Fruit fly (Drosophila melanogaster) whole organism, embryonic: Measurements from ENCODE around the gene CG17906.

Experiments
- Bteb2 ChIP-seq: fragments of 200-800 bp; sonication (Bioruptor generic); optimal IDR thresholded peaks from 2 replicates; lab custom pipeline; 2016; ENCODE audit warnings: missing biosample characterization, missing genetic modification characterization
- CG1024 ChIP-seq: fragments of 200-800 bp; sonication (Bioruptor generic); IDR thresholded peaks from 2 replicates; pipeline ENCODE4 v1.3.6; 2022; ENCODE audit warnings: missing biosample characterization, missing genetic modification characterization
- CG10267 ChIP-seq: fragments of 200-800 bp; sonication (Bioruptor generic); optimal IDR thresholded peaks from 2 replicates; lab custom pipeline; 2018; ENCODE audit warnings: missing biosample characterization, mild to moderate bottlenecking, missing genetic modification characterization, moderate library complexity
- CG13775 ChIP-seq: fragments of 200-800 bp; sonication (Bioruptor generic); optimal IDR thresholded peaks from 3 replicates; lab custom pipeline; 2017; ENCODE audit warnings: missing biosample characterization, mild to moderate bottlenecking, missing genetic modification characterization
- CG15269 ChIP-seq: fragments of 200-800 bp; sonication (Bioruptor generic); optimal IDR thresholded peaks from 2 replicates; lab custom pipeline; 2018; ENCODE audit warnings: missing biosample characterization, mild to moderate bottlenecking, missing genetic modification characterization, moderate library complexity
- CG15601 ChIP-seq: fragments of 200-800 bp; sonication (Bioruptor generic); optimal IDR thresholded peaks from 3 replicates; lab custom pipeline; 2019; ENCODE audit warnings: missing biosample characterization, mild to moderate bottlenecking, missing genetic modification characterization, moderate library complexity
- CG16815 ChIP-seq: fragments of 200-800 bp; sonication (Bioruptor generic); optimal IDR thresholded peaks from 3 replicates; lab custom pipeline; 2017; ENCODE audit warnings: missing biosample characterization, mild to moderate bottlenecking, missing genetic modification characterization
- CG17612 ChIP-seq: fragments of 200-800 bp; sonication (Bioruptor generic); IDR thresholded peaks from 2 replicates; pipeline ENCODE4 v1.3.6; 2022; ENCODE audit warnings: missing biosample characterization, missing genetic modification characterization
- CG18599 ChIP-seq: fragments of 200-800 bp; sonication (Bioruptor generic); optimal IDR thresholded peaks from 3 replicates; lab custom pipeline; 2017; ENCODE audit warnings: missing biosample characterization, missing genetic modification characterization, mild to moderate bottlenecking, moderate library complexity, missing genetic modification reagents
- CG2199 ChIP-seq: fragments of 200-800 bp; sonication (Bioruptor generic); IDR thresholded peaks from 3 replicates; pipeline ENCODE4 v1.3.6; 2022; ENCODE audit warnings: missing biosample characterization, missing genetic modification characterization
- CG5180 ChIP-seq: fragments of 200-800 bp; sonication (Bioruptor generic); optimal IDR thresholded peaks from 3 replicates; lab custom pipeline; 2017; ENCODE audit warnings: missing biosample characterization, missing genetic modification characterization, mild to moderate bottlenecking, moderate library complexity, missing genetic modification reagents
- CG7556 ChIP-seq: fragments of 200-800 bp; sonication (Bioruptor generic); optimal IDR thresholded peaks from 2 replicates; lab custom pipeline; 2017; ENCODE audit warnings: missing biosample characterization, mild to moderate bottlenecking, missing genetic modification characterization
- CG7963 ChIP-seq: fragments of 200-800 bp; sonication (Bioruptor generic); IDR thresholded peaks from 3 replicates; pipeline ENCODE4 v1.3.6; 2022; ENCODE audit warnings: missing biosample characterization, missing genetic modification characterization; ENCODE audit not compliant: partially characterized antibody
- CG8281 ChIP-seq: fragments of 200-800 bp; sonication (Bioruptor generic); optimal IDR thresholded peaks from 2 replicates; lab custom pipeline; 2018; ENCODE audit warnings: missing biosample characterization, mild to moderate bottlenecking, missing genetic modification characterization, moderate library complexity
- CG8290 ChIP-seq, 3 experiments: fragments of 200-800 bp; sonication (Bioruptor generic); optimal IDR thresholded peaks; 2 replicates each; lab custom pipeline; 2016 to 2019; ENCODE audit warnings: missing biosample characterization in 3 of 3, missing genetic modification characterization in 3 of 3, mild to moderate bottlenecking in 2 of 3, moderate library complexity in 1 of 3
- CG8478 ChIP-seq: fragments of >200 bp; optimal IDR thresholded peaks from 2 replicates; lab custom pipeline; 2018
- CG8765 ChIP-seq: fragments of 200-800 bp; sonication (Bioruptor generic); IDR thresholded peaks from 2 replicates; pipeline ENCODE4 v1.3.6; 2022; ENCODE audit warnings: missing biosample characterization, missing genetic modification characterization
- CHES-1-like ChIP-seq: fragments of 200-800 bp; sonication (Bioruptor generic); optimal IDR thresholded peaks from 2 replicates; lab custom pipeline; 2016; ENCODE audit warnings: missing biosample characterization, missing genetic modification characterization
- Chrac-16 ChIP-seq: fragments of 200-800 bp; sonication (Bioruptor generic); optimal IDR thresholded peaks from 3 replicates; lab custom pipeline; 2016; ENCODE audit warnings: missing biosample characterization, missing genetic modification characterization
- CoRest ChIP-seq: fragments of 200-800 bp; sonication (Bioruptor generic); optimal IDR thresholded peaks from 3 replicates; lab custom pipeline; 2018; ENCODE audit warnings: missing biosample characterization, mild to moderate bottlenecking, missing genetic modification characterization, moderate library complexity
- Deaf1 ChIP-seq: fragments of 200-800 bp; optimal IDR thresholded peaks from 3 replicates; lab custom pipeline; 2019; ENCODE audit warnings: missing biosample characterization, mild to moderate bottlenecking, missing genetic modification characterization, moderate library complexity
- Doc3 ChIP-seq: fragments of 200-800 bp; sonication (Bioruptor generic); IDR thresholded peaks from 3 replicates; pipeline ENCODE4 v1.3.6; 2022; ENCODE audit warnings: missing biosample characterization, missing genetic modification characterization; ENCODE audit not compliant: partially characterized antibody
- ERR ChIP-seq: fragments of 200-800 bp; sonication (Bioruptor generic); optimal IDR thresholded peaks from 2 replicates; lab custom pipeline; 2016; ENCODE audit warnings: missing biosample characterization, missing genetic modification characterization
- HLH3B ChIP-seq: fragments of 200-800 bp; sonication (Bioruptor generic); IDR thresholded peaks from 2 replicates; pipeline ENCODE4 v1.3.6; 2022; ENCODE audit warnings: missing biosample characterization, missing genetic modification characterization
- HLH4C ChIP-seq: fragments of 200-800 bp; sonication (Bioruptor generic); IDR thresholded peaks from 3 replicates; pipeline ENCODE4 v1.3.6; 2022; ENCODE audit warnings: missing biosample characterization, missing genetic modification characterization; ENCODE audit not compliant: partially characterized antibody
- Lim3 ChIP-seq: fragments of 200-800 bp; sonication (Bioruptor generic); IDR thresholded peaks from 2 replicates; pipeline ENCODE4 v1.3.6; 2022; ENCODE audit warnings: missing biosample characterization, missing genetic modification characterization
- Taf1 ChIP-seq: fragments of 200-800 bp; sonication (Bioruptor generic); IDR thresholded peaks from 2 replicates; pipeline ENCODE4 v1.3.6; 2022; ENCODE audit warnings: missing biosample characterization, missing genetic modification characterization
- abd-A ChIP-seq: fragments of 200-800 bp; sonication (Bioruptor generic); optimal IDR thresholded peaks from 3 replicates; lab custom pipeline; 2019; ENCODE audit warnings: missing biosample characterization, mild to moderate bottlenecking, missing genetic modification characterization, moderate library complexity
- ase ChIP-seq: fragments of 200-800 bp; sonication (Bioruptor generic); IDR thresholded peaks from 3 replicates; pipeline ENCODE4 v1.3.6; 2022; ENCODE audit warnings: missing biosample characterization, missing genetic modification characterization
- bbx ChIP-seq: fragments of 200-800 bp; sonication (Bioruptor generic); IDR thresholded peaks from 2 replicates; pipeline ENCODE4 v1.3.6; 2022; ENCODE audit warnings: missing biosample characterization, missing genetic modification characterization; ENCODE audit not compliant: partially characterized antibody
- caup ChIP-seq: fragments of 200-800 bp; sonication (Bioruptor generic); optimal IDR thresholded peaks from 3 replicates; lab custom pipeline; 2017; ENCODE audit warnings: missing biosample characterization, mild to moderate bottlenecking, missing genetic modification characterization, moderate library complexity; ENCODE audit not compliant: severe bottlenecking
- emc ChIP-seq: fragments of 200-800 bp; sonication (Bioruptor generic); optimal IDR thresholded peaks from 2 replicates; lab custom pipeline; 2016; ENCODE audit warnings: missing biosample characterization, missing genetic modification characterization
- esg ChIP-seq: fragments of 200-800 bp; sonication (Bioruptor generic); conservative IDR thresholded peaks from 2 replicates; pipeline ENCODE4 v1.3.6; 2022; ENCODE audit warnings: missing biosample characterization, missing genetic modification characterization
- fd102C ChIP-seq: fragments of 200-800 bp; sonication (Bioruptor generic); optimal IDR thresholded peaks from 2 replicates; lab custom pipeline; 2018; ENCODE audit warnings: missing biosample characterization, mild to moderate bottlenecking, missing genetic modification characterization, moderate library complexity
- jing ChIP-seq: fragments of 200-800 bp; sonication (Bioruptor generic); optimal IDR thresholded peaks from 2 replicates; lab custom pipeline; 2018; ENCODE audit warnings: missing biosample characterization, mild to moderate bottlenecking, missing genetic modification characterization
- lbe ChIP-seq: fragments of 200-800 bp; sonication (Bioruptor generic); optimal IDR thresholded peaks from 2 replicates; lab custom pipeline; 2016; ENCODE audit warnings: missing biosample characterization, mild to moderate bottlenecking, missing genetic modification characterization
- pros ChIP-seq: fragments of 200-800 bp; sonication (Bioruptor generic); optimal IDR thresholded peaks from 3 replicates; lab custom pipeline; 2019; ENCODE audit warnings: missing biosample characterization, mild to moderate bottlenecking, missing genetic modification characterization, moderate library complexity
- sug ChIP-seq: fragments of 200-800 bp; optimal IDR thresholded peaks from 2 replicates; lab custom pipeline; 2019; ENCODE audit warnings: missing biosample characterization, mild to moderate bottlenecking, missing genetic modification characterization, moderate library complexity

The CG17906 gene

DNA sequence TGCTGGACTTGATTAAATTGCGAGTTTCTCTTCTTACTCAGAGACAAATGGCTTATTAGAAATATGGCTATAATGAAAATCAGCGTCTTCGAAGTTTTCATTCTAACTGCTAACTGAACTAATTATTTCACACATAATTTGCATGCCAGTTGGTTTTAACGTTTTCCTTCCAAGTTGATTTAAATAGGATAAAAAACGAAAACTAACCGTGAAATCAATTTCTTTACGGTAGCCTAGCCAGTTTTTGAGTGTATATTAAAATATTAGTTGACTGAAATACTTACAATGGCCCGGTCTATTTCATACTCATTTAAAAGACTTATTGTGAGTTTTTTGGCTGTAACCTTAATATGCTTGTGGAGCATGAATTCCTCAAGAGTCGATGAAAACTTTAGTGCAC is 31.9 kb upstream of the CG17906 start, which contains the start of the genes CG9525 and CG32985:
TSS of gene CG9525 (minus strand) at position 101 of the 400 bp plus-strand sequence.
TSS of gene CG32985 (plus strand) at position 280 of the 400 bp plus-strand sequence.
- TF ChIP-seq CG7963 (GFP tag; lab: Robert Waterston, UW) = no peak
- TF ChIP-seq abd-A (tag; lab: Kevin White, UChicago) = no peak
- TF ChIP-seq HLH4C = no peak
- TF ChIP-seq ase (GFP tag; lab: Robert Waterston, UW) = no peak
- TF ChIP-seq HLH3B (GFP tag; lab: Robert Waterston, UW) = no peak
- no peak for TF ChIP-seq lbe (GFP tag; lab: Kevin White, UChicago)

- TF ChIP-seq pros (GFP tag; lab: Kevin White, UChicago) (no peak), Taf1 (GFP tag; lab: Robert Waterston, UW) (no peak), CG13775 (no peak), CHES-1-like (GFP tag; lab: Kevin White, UChicago) (no peak), Chrac-16 (GFP tag; lab: Kevin White, UChicago) (no peak), CoRest (no peak), CG7556 (GFP tag; lab: Kevin White, UChicago) (no peak), ERR (GFP tag; lab: Kevin White, UChicago) (no peak), Bteb2 (no peak), bbx (GFP tag; lab: Robert Waterston, UW) (no peak), Doc3 (no peak), CG10267 (tag; lab: Kevin White, UChicago) (no peak), emc (GFP tag; lab: Kevin White, UChicago) (no peak), Lim3 (GFP tag; lab: Robert Waterston, UW) (no peak), CG8290 (GFP tag; optimal IDR thresholded peaks at IDR 0.05; lab: Kevin White, UChicago) (no peak), CG8290 (tag; optimal IDR thresholded peaks at IDR 0.05; lab: Kevin White, UChicago) (no peak), caup (GFP tag; lab: Kevin White, UChicago) (no peak), CG1024 (no peak)
Measured at dm6 chr2L:8964657-8965056, 29.5 kb upstream of the CG17906 start, which contains the start of gene CG32984. CG32984 (plus strand) TSS chr2L:8964957.

dm6 chr2L:8967235-8967634 is 27.0 kb upstream of the CG17906 start, which contains the start of gene CG18088:
CG18088 (plus strand) TSS chr2L:8967535.
- TF ChIP-seq esg (no peak), Deaf1 (tag; lab: Kevin White, UChicago) (peak; percentile 45)

DNA sequence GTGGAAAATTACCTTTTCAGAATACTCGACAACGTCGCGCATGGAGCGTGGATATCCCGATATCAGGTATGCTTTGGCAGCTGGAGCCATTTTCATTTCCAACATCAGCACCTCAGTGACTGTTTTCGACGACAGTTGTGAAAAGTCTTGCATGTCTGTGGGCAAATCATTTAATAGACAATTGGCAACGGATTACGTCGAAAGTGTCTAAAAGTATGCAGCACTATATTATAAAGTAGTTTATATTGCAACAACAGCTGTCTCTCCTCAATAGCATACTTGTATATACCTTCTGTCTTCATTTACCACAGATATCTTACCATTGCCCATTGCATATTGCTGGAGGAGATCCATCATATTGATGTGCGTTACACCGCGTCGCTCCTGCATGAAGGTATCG is 21.3 kb upstream of the CG17906 start:
- no peak for TF ChIP-seq CG5180 (GFP tag; lab: Kevin White, UChicago)
- peak; percentile 100 for TF ChIP-seq CG17612 (GFP tag; lab: Robert Waterston, UW)
- peak; percentile 70 for TF ChIP-seq CG8290 (GFP tag; optimal IDR thresholded peaks at IDR 0.05; lab: Kevin White, UChicago)
- TF ChIP-seq CG8290 (tag; optimal IDR thresholded peaks at IDR 0.05; lab: Kevin White, UChicago) = peak in 1 of 2 experiments; percentile 38
- no peak for TF ChIP-seq CG15269
- no peak for TF ChIP-seq CG18599
- no peak for TF ChIP-seq CG8281 (tag; lab: Kevin White, UChicago)
- no peak for TF ChIP-seq jing (GFP tag; lab: Kevin White, UChicago)
- TF ChIP-seq, all 482 proteins: peak for 2

DNA sequence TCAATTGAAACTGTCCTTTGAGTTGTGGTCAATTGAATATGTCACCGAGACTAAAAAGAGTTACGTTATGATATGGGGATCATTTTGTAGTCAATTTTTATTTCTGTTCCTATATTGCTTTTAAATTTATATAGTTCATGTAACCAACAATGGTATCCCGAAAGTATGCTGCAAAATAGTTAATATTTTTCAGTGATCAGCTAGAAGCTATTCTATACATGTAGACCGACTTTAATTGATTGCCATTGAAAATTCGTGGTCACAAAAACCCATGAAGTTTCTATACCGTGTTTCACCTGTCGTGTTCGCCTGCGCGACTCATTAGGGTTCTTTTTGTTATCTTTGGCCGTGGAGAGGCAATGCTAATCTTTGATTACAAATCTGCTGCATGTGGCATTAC is 19.7 kb upstream of the CG17906 start:
- no peak for TF ChIP-seq CG8478 (lab: Kevin White, UChicago)
- peak; percentile 2 for TF ChIP-seq sug (tag; lab: Kevin White, UChicago)
- peak; percentile 93 for TF ChIP-seq CG2199 (GFP tag; lab: Robert Waterston, UW)
- TF ChIP-seq CG8765 (GFP tag; lab: Robert Waterston, UW) = no peak
- TF ChIP-seq CG16815 (GFP tag; lab: Kevin White, UChicago) = no peak
- no peak for TF ChIP-seq fd102C (GFP tag; lab: Kevin White, UChicago)
- TF ChIP-seq CG15601 (tag; lab: Kevin White, UChicago) = peak; percentile 5
